Fruit fly (Drosophila melanogaster): ENCODE measurements around the gene CG14439.

DNA sequence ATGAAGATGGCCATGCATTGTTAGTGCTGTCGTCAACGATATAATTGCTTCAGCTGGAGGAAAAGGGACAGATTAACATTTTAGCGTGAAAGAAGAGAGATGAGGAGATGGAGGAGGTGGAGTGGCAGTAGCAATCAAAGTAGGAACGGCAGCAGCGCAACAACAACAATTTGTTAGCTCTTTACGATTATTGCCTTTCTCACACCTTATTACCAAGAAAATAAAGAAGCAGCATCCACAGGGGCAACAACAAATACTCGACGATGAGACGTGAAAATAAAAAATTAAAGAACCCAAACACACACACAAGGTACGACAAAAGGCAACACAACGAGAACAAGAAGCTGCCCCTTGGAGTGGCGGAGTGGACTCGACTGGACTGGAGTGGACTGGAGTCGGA is 29.6 kb downstream of the CG14439 start:
- TF ChIP-seq Myc (optimal IDR thresholded peaks at IDR 0.05) (no peak), h (optimal IDR thresholded peaks at IDR 0.05) (no peak), Sin3A (optimal IDR thresholded peaks at IDR 0.05) (no peak), ttk (optimal IDR thresholded peaks at IDR 0.05) (no peak), psq (optimal IDR thresholded peaks at IDR 0.05) (no peak), insv (optimal IDR thresholded peaks at IDR 0.05) (no peak)

Data from Kc167 (cell line).